Worm (Caenorhabditis elegans) whole organism, midembryonic: ENCODE measurements around the gene pot-1.

Experiments used
- T22C8.4 ChIP-seq: fragments of 200-800 bp; sonication (Bioruptor generic); IDR thresholded peaks from 2 replicates; pipeline ENCODE4 v1.3.6; 2022; ENCODE audit warnings: missing genetic modification characterization, missing compliant biosample characterization
- cog-1 ChIP-seq: sonication (generic microtip); optimal IDR thresholded peaks from 2 replicates; lab custom pipeline; 2016; ENCODE audit warnings: missing genetic modification characterization, missing compliant biosample characterization
- flt-1 ChIP-seq: fragments of 200-800 bp; sonication (Bioruptor generic); IDR thresholded peaks from 2 replicates; pipeline ENCODE4 v1.3.6; 2022; ENCODE audit warnings: missing genetic modification characterization, missing compliant biosample characterization
- klf-2 ChIP-seq: fragments of 200-800 bp; sonication (Bioruptor generic); conservative IDR thresholded peaks from 2 replicates; pipeline ENCODE4 v1.3.6; 2022; ENCODE audit warnings: missing genetic modification reagents, missing genetic modification characterization, missing compliant biosample characterization
- med-1 ChIP-seq: sonication (generic microtip); optimal IDR thresholded peaks from 2 replicates; lab custom pipeline; 2017; ENCODE audit warnings: missing genetic modification characterization, mild to moderate bottlenecking, missing compliant biosample characterization, antibody characterized with exemption, missing genetic modification reagents; ENCODE audit not compliant: insufficient read depth
- ref-1 ChIP-seq: fragments of 200-800 bp; sonication (Bioruptor generic); conservative IDR thresholded peaks from 2 replicates; pipeline ENCODE4 v1.3.6; 2022; ENCODE audit warnings: missing genetic modification reagents, missing genetic modification characterization, missing compliant biosample characterization
- tab-1 ChIP-seq: fragments of 200-800 bp; sonication (Bioruptor generic); IDR thresholded peaks from 2 replicates; pipeline ENCODE4 v1.3.6; 2022; ENCODE audit warnings: missing genetic modification characterization, missing compliant biosample characterization
- ztf-23 ChIP-seq: fragments of 200-800 bp; sonication (Bioruptor generic); IDR thresholded peaks from 2 replicates; pipeline ENCODE4 v1.3.6; 2022; ENCODE audit warnings: missing genetic modification reagents, missing genetic modification characterization, missing compliant biosample characterization
- ztf-29 ChIP-seq: fragments of 200-800 bp; sonication (Bioruptor generic); IDR thresholded peaks from 2 replicates; pipeline ENCODE4 v1.3.6; 2022; ENCODE audit warnings: missing genetic modification reagents, missing genetic modification characterization, missing compliant biosample characterization

DNA sequence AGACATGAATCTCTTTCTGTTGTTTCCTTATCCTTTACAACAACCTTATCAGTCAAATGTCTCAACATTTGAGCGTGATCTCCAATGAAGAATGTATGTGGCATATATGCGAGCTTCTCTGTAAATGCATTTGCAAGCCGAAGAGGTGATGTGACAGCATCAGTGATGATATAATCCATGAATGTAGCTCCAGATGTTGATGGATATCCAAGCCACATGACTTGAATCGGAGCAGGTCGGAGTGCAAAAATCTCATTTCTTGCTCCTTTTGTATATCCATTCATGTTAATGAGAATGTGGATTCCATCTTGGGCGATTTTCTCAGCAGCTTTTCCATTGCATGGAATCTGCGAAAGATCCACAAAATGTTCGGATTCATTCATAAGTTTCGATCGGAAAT, 14.7 kb upstream of the pot-1 start:
- TF ChIP-seq klf-2 (GFP tag; lab: Robert Waterston, UW): no peak
- TF ChIP-seq ztf-29: no peak
- no peak for TF ChIP-seq cog-1 (tag; lab: Kevin White, UChicago)
- TF ChIP-seq T22C8.4 (GFP tag; lab: Robert Waterston, UW): no peak
- TF ChIP-seq flt-1: no peak
- TF ChIP-seq ref-1 (GFP tag; lab: Robert Waterston, UW): no peak
- no peak for TF ChIP-seq med-1 (GFP tag; lab: Kevin White, UChicago)
- TF ChIP-seq ztf-23: no peak
- no peak for TF ChIP-seq tab-1 (GFP tag; lab: Robert Waterston, UW)
